Fruit fly (Drosophila melanogaster) whole organism, larva: ENCODE measurements around the gene Nos.

Experiments used
- noc ChIP-seq: fragments of 200-800 bp; sonication (Bioruptor generic); optimal IDR thresholded peaks from 3 replicates; lab custom pipeline; 2019; ENCODE audit warnings: missing biosample characterization, mild to moderate bottlenecking, missing genetic modification characterization, moderate library complexity

Gene Nos

dm6 chr2L:10837491-10837890 lies at the start of gene Nos:
Gene Nos (minus strand): TSS chr2L:10837511.
- TF ChIP-seq noc, result no peak

dm6 chr2L:10869867-10870266 lies 32.6 kb upstream of the Nos start, which contains the start of gene CG12517:
Gene CG12517 (plus strand): TSS chr2L:10870167.
- TF ChIP-seq noc, result no peak

dm6 chr2L:10858064-10859047 lies 21.0 kb upstream of the Nos start, which contains the start of the genes aurB and Stam:
Gene aurB (minus strand): TSS chr2L:10858094.
Gene Stam (plus strand): TSS chr2L:10858536.
- no peak for TF ChIP-seq noc

- peak; percentile 4 for TF ChIP-seq noc
Measured at dm6 chr2L:10856328-10856942, 19.1 kb upstream of the Nos start, which contains the start of gene Dnz1. Gene Dnz1 (minus strand): TSS chr2L:10856644.

dm6 chr2L:10851336-10851862 lies 14.1 kb upstream of the Nos start:
- TF ChIP-seq noc, result no peak

dm6 chr2L:10850320-10850990 lies 13.1 kb upstream of the Nos start, which contains the start of gene porin:
Gene porin (minus strand): TSS chr2L:10850848.
- peak; percentile 25 for TF ChIP-seq noc

- no peak for TF ChIP-seq noc
Measured at dm6 chr2L:10849511-10850191, 12.3 kb upstream of the Nos start, which contains the start of gene SmydA-3. Gene SmydA-3 (plus strand): TSS chr2L:10850141.

- TF ChIP-seq noc, result no peak
Measured at dm6 chr2L:10846944-10847343, 9.6 kb upstream of the Nos start, which contains the start of gene Porin2. Gene Porin2 (minus strand): TSS chr2L:10847044.

dm6 chr2L:10845564-10845963 lies 8.3 kb upstream of the Nos start, which contains the start of the genes CG17139 and CG17140:
Gene CG17139 (minus strand): TSS chr2L:10845664.
Gene CG17140 (minus strand): TSS chr2L:10845664.
- no peak for TF ChIP-seq noc

- no peak for TF ChIP-seq noc
Measured at dm6 chr2L:10842326-10842725, 5.0 kb upstream of the Nos start, which contains the start of gene CG6700. Gene CG6700 (minus strand): TSS chr2L:10842597.

dm6 chr2L:10841619-10842018 lies 4.3 kb upstream of the Nos start:
- TF ChIP-seq noc, result no peak

dm6 chr2L:10831590-10831989 lies 5.7 kb downstream of the Nos start:
- TF ChIP-seq noc, result no peak

dm6 chr2L:10822620-10823019 lies 14.7 kb downstream of the Nos start:
- TF ChIP-seq noc, result no peak

dm6 chr2L:10820405-10820804 lies 16.9 kb downstream of the Nos start, which contains the start of gene CG17134:
Gene CG17134 (plus strand): TSS chr2L:10820705.
- TF ChIP-seq noc, result no peak

- TF ChIP-seq noc, result no peak
Measured at dm6 chr2L:10818807-10819206, 18.5 kb downstream of the Nos start, which contains the start of gene CG6508. Gene CG6508 (plus strand): TSS chr2L:10819107.
